Worm (Caenorhabditis elegans) whole organism, dauer: ENCODE data around the gene Y39G8B.13.

Experiments
- unc-62 ChIP-seq: sonication (generic microtip); optimal IDR thresholded peaks from 2 replicates; lab custom pipeline; 2017; ENCODE audit warnings: missing biosample characterization, missing genetic modification reagents, missing genetic modification characterization

Y39G8B.13 gene

DNA sequence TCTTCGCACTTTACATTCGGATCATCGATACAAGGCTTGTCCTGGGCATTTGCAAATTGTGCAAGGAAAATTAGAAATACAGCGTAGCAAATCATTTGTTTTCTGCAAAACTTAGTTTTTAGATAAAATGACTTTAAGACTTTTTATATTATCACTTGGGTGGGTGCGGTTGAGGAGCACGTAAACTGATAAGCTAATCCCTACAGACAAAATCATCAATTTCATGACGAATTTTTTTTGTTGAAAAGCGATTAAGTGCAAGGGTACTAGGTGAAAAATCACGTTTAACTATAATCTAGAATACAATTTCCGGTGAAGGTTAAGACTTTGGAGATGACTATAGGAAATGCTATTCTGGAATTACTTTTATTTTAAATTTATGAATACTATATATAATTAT, 14.6 kb upstream of the Y39G8B.13 start, which contains the start of gene F01D5.1:
Gene F01D5.1, minus strand, starts transcription at position 105 of the 400 bp plus-strand sequence.
- TF ChIP-seq unc-62 (GFP tag; lab: Kevin White, UChicago) = no peak

DNA sequence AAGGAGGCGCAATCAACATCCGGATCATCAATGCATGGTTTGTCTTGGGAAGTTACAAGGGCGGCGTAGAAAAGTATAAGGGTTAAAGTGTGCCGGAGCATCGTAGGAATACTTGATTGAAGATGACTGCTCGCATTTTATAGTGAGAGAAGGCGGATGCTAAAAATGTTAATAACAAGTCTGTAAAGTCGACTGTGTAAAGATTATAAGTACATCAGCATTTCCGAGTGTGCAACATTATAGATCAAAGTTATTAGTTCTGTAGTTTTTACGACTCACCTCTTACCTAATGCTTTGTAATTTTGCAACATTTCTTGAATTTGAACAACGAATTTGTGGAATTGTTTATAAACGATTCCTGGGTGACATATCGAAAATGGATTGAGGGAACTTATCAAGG, 12.1 kb upstream of the Y39G8B.13 start, which contains the start of gene Y39G8B.7:
Gene Y39G8B.7, minus strand, starts transcription at position 101 of the 400 bp plus-strand sequence.
- no peak for TF ChIP-seq unc-62 (GFP tag; lab: Kevin White, UChicago)

DNA sequence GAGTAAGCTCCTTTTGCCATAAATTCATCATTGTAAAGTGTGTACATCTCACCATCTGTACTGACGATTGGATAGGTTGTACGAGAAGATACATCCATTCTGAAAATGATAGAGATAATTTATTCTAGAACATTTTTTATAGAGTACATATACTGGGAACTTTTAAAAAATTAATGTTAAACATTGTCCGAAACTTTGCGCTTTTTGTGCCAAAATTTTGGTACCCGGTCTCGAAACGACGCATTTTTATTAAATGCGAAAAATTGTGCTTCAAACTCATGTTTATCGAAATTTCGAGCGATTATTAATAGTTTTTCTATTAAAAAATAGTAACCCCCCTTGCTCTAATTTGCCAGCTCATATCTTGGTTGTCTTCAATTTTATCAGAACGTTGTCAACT, 8.9 kb upstream of the Y39G8B.13 start, which contains the start of gene Y39G8B.5:
Gene Y39G8B.5, minus strand, starts transcription at position 101 of the 400 bp plus-strand sequence.
- no peak for TF ChIP-seq unc-62 (GFP tag; lab: Kevin White, UChicago)

DNA sequence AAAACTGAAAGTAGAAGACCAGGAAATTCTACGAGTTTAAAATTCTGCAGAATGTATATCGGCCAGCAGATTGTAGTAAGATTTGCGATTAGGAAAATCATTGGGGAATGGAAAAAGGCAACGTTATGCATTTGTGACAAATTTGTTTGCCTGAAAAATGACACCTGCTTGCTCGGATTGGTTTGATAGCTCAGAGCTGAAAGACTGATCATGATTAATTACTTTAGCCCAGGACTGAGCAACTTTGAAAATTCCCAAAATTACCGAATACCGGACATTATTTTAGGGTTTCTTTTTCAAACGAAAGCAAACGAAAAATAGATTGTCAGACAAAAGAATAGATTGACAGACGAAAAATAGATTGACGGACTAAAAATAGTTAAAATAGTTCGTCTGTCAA, 1.7 kb upstream of the Y39G8B.13 start, which contains the start of gene sre-47:
Gene sre-47, minus strand, starts transcription at position 101 of the 400 bp plus-strand sequence.
- TF ChIP-seq unc-62 (GFP tag; lab: Kevin White, UChicago) = no peak

DNA sequence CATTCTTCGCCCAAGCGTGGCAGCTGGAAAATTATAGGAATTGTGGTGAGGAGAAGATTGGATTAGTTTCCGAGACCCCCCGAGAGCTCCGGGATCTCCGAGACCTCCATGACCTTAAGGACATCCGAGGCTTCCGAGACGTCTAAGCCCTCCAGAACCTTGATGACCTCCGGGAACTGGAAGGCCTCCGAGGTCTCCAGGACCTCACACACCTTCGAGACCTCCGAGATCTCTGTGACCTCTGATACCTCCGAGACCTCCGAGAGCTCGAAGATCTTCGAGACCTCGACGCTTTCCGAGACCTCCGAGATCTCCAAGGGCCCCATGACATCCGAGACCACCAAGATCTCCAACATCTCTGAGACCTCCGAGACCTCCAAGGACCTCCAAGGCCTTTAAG, 600 bp downstream of the Y39G8B.13 start:
- no peak for TF ChIP-seq unc-62 (GFP tag; lab: Kevin White, UChicago)

DNA sequence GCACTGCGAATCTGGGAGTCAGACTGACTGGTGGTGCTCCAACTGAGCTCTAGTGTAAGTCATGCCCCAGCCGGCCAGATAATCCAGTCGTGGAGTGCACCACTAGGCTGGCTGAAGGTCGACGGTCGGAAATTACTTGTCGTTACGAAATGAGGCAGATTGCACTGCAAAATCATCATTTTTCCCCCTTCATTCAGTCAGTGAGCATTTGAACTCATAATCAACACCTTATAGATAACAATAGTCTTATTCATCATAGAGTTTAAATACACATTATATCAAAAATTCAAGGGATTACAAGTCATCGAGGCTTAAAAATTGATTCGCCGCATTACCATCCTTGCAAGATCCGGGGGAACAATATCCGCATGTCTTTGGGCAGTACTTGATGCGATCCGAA, 1.0 kb downstream of the Y39G8B.13 start:
- no peak for TF ChIP-seq unc-62 (GFP tag; lab: Kevin White, UChicago)

DNA sequence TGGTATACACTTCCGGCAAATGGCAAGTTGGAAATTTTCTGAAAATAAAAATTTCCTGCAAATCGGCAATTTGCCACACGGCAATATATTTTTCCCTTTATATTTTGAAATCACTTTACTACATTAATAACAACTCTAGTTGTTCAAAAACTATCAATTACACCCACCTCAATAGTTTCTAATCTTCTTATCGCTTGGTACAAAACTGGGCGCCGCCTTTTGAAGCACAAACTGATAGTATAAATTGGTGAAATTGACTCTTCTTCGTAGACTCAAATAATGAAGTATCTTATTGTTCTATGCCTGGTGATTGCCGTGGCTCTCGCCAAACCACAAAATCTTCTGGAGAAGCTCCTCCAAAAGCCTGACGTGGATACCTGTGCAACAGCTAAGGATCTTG, 1.8 kb downstream of the Y39G8B.13 start, which contains the start of gene Y39G8B.9:
Gene Y39G8B.9, plus strand, starts transcription at position 269 of the 400 bp plus-strand sequence.
- TF ChIP-seq unc-62 (GFP tag; lab: Kevin White, UChicago) = no peak

DNA sequence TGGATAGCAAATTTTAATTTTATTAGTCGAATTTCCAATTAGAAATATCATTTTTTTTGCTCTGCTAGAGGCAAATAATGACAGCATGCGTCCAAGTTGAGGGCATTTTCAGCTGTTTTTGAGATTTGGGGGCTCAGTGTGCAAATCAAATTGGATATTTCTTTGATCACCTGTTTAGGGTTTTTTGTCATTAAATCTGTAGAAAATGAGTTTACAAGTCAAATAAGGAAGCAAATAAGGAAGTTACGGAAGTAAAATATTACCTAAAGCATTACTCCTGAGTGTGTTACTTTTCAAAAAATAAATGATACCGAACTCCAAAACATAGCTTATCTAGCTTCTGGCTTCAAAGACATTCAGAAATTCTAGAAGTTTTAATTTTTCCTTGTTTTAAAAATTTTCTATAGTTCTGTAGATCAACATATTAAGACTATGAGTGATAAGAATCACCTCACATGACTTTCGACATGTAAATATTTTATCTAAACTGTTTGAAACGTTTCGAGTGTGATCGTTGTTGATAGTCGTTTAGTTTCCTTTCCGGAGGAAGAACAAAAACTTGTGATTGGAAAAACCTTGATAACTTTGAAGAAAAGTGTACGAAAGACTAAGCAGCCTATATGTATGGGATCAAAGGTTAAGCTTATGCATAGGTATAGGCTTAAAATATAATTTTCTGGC, 2.9 kb downstream of the Y39G8B.13 start, which contains the start of gene sre-48:
Gene sre-48, minus strand, starts transcription at position 51 of the 681 bp plus-strand sequence.
- TF ChIP-seq unc-62 (GFP tag; lab: Kevin White, UChicago) = no peak

DNA sequence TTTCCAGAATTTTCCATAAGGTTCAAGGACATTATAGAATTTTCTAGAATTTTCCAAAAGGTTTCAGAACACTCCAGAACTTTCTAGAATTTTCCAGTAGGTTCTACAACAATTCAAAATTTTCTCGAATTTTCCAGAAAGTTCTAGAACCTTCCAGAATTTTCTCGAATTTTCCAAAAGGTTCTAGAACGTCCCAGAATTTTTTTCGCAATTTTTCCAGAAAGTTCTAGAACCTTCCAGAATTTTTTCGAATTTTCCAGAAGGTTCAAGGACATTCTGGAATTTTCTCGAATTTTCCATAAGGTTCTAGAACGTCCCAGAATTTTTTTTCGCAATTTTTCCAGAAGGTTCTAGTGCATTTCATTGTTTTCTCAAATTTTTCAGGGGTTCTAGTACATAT, 5.1 kb downstream of the Y39G8B.13 start:
- no peak for TF ChIP-seq unc-62 (GFP tag; lab: Kevin White, UChicago)

DNA sequence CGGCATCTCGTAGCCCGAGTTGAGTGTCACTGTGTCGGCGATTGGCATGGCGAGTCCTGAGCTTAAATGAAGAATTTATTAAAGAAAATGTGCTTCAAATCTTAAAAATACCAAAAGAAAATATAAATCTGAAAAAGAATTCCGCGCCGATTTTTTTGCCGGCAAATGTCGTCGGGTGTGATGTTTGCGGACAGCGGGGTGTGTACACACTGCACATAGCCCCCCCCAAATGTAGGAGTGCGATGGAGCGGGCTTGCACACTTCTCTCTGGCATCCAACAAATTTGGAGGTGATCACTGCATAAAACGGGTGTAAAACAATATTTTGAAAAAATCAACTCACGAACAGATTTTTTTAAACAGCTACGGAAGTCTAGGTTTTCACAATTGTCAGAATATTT, 6.7 kb downstream of the Y39G8B.13 start, which contains the start of gene Y39G8B.2:
Gene Y39G8B.2, minus strand, starts transcription at position 61 of the 400 bp plus-strand sequence.
- TF ChIP-seq unc-62 (GFP tag; lab: Kevin White, UChicago) = no peak

DNA sequence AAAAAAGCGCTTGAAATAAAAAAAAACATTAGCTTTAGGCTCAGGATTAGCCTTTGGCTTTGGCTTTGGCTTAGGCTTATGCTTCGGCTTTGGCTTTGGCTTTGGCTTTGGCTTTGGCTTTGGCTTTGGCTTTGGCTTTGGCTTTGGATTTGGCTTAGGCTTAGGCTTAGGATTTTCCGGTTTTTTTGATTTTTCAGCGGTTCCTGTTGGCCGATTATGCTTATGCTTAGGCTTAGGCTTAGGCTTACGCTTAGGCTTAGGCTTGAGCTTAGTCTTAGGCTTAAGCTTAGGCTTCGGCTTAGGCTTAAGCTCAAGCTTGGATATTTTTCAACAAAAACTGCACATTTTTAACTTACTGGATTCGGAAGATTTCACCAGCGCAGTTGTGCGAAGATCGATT, 8.7 kb downstream of the Y39G8B.13 start:
- TF ChIP-seq unc-62 (GFP tag; lab: Kevin White, UChicago) = no peak

DNA sequence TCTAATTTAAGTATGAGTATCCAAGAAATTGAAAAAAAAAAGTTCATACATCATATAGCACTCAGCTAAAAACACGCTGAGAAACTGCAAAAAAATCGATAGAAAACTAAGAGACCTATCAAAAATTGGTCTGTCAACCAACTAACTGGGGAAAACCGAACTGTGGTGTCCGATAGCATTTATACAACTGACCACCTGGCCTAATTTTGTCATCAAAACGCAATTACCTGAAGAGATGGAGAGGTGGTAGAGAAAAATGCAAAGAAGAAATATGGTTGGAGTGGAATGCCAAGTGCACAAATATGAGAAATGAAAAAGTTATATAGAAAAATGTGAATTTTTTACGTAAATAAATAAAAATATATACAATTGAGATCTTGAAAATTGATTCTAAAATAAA, 9.3 kb downstream of the Y39G8B.13 start, which contains the start of gene Y39G8B.1:
Gene Y39G8B.1, minus strand, starts transcription at position 299 of the 400 bp plus-strand sequence.
- TF ChIP-seq unc-62 (GFP tag; lab: Kevin White, UChicago) = no peak

DNA sequence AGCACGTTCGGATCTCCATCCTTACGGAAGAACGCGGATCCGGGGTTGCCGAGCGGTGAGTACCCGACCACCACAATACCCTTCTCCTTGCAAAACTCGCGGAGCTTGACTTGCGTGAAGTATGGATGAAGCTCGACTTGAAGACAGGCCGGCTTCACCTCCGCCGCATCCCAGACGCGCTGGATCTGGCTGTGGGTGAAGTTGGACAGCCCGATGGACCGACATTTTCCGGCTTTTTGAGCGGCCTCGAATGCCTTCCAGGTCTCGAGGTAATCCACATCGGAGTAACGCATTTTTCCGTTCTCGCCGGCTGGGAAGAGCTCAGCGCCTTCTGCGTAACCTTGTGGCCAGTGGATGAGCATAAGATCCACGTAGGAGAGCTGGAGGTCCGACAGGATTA, 10.6 kb downstream of the Y39G8B.13 start:
- TF ChIP-seq unc-62 (GFP tag; lab: Kevin White, UChicago) = no peak

DNA sequence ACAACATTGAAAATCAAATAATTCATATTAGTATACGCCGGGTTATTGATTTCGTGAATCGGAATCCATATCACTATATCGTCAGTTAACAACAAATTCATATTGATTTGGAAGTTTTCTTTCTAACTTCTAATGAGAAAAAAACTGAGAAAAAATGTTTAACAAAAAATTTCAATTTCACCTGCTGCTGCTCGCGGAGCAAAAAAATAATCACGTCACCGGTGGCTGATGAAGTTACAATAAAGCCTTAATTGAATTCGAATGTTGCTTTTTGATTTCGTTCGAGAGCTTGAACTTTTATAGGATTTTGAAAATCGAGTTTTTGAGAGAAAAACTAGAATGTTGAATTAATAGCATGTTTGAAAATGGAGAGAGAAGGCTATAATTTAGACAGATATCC, 13.9 kb downstream of the Y39G8B.13 start, which contains the start of gene sre-43:
Gene sre-43, minus strand, starts transcription at position 101 of the 400 bp plus-strand sequence.
- TF ChIP-seq unc-62 (GFP tag; lab: Kevin White, UChicago) = no peak

DNA sequence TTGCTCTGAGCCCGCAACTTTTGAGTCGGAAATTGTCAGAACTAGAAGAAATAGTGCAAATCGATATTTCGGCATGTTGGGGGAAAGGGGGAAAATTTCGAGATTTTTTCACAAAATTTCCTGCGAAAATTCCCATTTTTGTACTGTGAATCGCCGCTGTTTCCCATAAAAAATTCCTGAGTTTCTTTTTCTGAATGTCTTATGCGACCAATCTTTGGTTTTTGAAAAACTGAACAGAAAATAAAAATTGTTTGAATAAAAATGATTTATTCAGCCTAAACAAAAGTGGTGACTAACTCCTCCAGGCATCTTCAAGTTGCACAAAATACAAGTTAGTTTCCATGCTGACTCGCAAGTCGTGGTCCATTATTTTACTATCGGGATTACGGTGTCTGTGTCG, 16.6 kb downstream of the Y39G8B.13 start, which contains the start of gene W07G1.7:
Gene W07G1.7, minus strand, starts transcription at position 101 of the 400 bp plus-strand sequence.
- no peak for TF ChIP-seq unc-62 (GFP tag; lab: Kevin White, UChicago)

DNA sequence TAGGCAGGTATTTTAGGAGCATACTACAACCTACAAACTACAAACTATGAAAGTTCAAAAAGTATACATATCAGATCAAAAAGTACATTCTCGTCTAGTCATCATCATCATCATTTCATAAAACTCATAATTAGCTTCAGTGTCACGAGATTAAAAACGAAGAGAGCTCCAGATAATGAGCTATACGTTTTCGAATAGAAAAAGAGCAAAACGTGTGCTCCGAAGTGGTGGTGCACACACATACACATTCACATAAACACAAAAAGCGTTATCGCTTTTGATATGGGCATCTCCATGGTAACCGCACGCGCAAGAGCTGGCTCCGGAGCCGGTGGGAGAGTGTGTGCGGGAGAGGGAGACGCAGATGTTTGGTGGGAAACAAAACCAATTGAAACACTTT, 18.5 kb downstream of the Y39G8B.13 start:
- no peak for TF ChIP-seq unc-62 (GFP tag; lab: Kevin White, UChicago)
